Worm (Caenorhabditis elegans): Measurements from ENCODE around the gene K08E4.7.
A peak's percentile ranks its signal among the peaks of the same experiment; 100 is the strongest.

The K08E4.7 gene

DNA sequence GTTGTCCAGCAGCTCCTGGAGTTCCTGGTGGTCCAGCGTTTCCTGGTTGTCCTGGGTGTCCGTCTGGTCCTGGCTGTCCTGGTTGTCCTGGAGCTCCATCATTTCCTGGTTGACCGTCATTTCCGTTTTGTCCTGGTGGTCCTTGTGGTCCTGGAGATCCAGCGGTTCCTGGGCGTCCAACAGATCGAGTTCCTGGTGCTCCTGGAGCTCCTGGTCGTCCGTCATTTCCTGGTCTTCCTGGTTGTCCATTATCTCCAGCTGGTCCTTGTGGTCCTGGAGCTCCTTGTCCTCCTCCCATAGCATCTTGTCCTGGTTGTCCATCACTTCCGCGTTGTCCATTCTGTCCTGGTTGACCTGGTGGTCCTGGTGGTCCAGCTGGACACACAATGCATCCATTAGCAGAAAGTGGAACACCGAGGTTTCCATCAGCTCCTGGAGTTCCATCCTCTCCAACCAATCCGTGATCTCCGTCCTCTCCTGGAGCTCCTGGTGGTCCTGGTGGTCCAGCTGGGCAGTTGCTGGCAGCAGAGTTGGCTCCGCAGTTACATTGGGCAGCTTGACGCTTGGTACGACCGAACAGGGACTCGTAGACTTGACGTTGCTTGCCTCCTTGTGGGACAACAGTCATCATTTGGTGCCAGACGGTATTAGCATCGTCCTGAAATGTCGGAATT is 33.5 kb downstream of the K08E4.7 start:
- TF ChIP-seq ceh-39 (tag; optimal IDR thresholded peaks at IDR 0.05) (no peak), nhr-28 (tag; optimal IDR thresholded peaks at IDR 0.05) (no peak), elt-3 (tag; optimal IDR thresholded peaks at IDR 0.05) (no peak), ceh-83 (GFP tag; optimal IDR thresholded peaks at IDR 0.05) (no peak)

DNA sequence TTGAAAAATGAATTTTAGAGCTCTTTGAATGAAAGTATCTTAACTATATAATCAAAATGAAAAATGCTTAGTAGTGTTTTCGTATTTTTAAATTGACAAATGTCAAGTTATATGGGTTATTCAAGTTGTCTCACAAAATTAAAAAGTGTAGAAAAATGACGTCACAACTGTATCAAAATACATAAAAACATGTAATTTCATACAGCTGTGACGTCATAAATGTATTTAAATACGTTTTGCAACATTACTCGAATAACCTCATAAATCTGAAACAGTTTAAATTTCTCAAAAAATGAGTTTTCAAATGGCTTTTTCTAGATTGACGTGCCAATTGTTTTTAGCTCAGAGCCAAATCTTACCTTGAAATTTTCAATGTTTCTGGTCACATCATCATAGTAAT is 34.1 kb downstream of the K08E4.7 start:
- peak; percentile 98 for TF ChIP-seq zip-8 (tag; optimal IDR thresholded peaks at IDR 0.05)
- no peak for TF ChIP-seq ceh-43 (GFP tag; optimal IDR thresholded peaks at IDR 0.05)
- TF ChIP-seq elt-3 (tag; optimal IDR thresholded peaks at IDR 0.05), result no peak
- no peak for TF ChIP-seq bed-3 (GFP tag; optimal IDR thresholded peaks at IDR 0.05)
- no peak for TF ChIP-seq ceh-83 (GFP tag; optimal IDR thresholded peaks at IDR 0.05)

DNA sequence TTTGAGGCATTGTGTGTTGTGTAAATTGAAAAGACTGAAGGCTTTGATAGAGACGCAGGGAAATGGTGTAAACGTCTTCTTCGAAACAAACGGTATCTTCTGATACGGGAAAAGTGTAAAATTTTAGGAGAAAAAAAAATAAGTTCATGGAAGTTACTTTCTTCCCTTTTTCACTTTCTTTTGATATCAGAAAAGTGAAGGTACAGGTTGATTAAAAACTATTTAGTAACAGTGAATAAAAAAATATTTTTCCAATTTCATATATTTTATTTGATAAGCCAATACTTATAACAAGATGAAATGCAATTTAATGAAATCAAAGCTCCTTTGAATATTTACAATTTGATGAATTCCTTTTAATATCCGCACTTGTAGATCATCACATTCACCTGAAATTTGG is 34.7 kb downstream of the K08E4.7 start, which contains the start of gene col-129:
col-129 (minus strand) TSS at position 101 of the 400 bp plus-strand sequence.
- TF ChIP-seq zip-8 (tag; optimal IDR thresholded peaks at IDR 0.05), result no peak
- TF ChIP-seq ceh-39 (tag; optimal IDR thresholded peaks at IDR 0.05), result no peak
- TF ChIP-seq cnd-1 (tag; optimal IDR thresholded peaks at IDR 0.05), result no peak
- no peak for TF ChIP-seq tbx-8 (GFP tag; optimal IDR thresholded peaks at IDR 0.05)
- no peak for TF ChIP-seq pha-4 (tag; optimal IDR thresholded peaks at IDR 0.05)
- no peak for TF ChIP-seq nhr-237 (tag; optimal IDR thresholded peaks at IDR 0.05)
- no peak for TF ChIP-seq M03D4.4 (tag; optimal IDR thresholded peaks at IDR 0.05)
- TF ChIP-seq ceh-83 (GFP tag; optimal IDR thresholded peaks at IDR 0.05), result no peak
- no peak for TF ChIP-seq nhr-12 (tag; optimal IDR thresholded peaks at IDR 0.05)
- TF ChIP-seq mab-5 (tag; optimal IDR thresholded peaks at IDR 0.05), result no peak

DNA sequence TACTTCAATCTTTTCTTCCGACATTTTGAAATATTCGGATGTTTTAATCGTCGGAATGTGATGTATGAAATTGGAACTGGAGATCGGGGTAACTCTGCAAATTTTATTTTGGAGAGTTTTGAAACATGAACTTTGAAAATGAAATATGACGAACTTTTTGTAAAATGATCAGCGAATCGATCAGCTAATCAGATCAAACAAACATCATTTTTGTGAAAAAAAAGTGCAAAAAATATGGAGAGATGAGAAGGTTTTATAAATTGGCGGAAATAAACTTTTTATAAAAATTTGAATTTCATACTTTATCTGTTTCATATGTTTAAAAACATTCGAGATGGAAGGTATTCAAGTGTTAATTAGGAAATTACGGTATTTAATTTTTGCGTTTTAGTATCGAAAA is 35.9 kb downstream of the K08E4.7 start, which contains the start of gene dlc-2:
dlc-2 (minus strand) TSS at position 101 of the 400 bp plus-strand sequence.
- TF ChIP-seq sptf-1 (tag; optimal IDR thresholded peaks at IDR 0.05) (no peak), ceh-39 (tag; optimal IDR thresholded peaks at IDR 0.05) (no peak), pha-4 (tag; optimal IDR thresholded peaks at IDR 0.05) (no peak), ces-1 (GFP tag; optimal IDR thresholded peaks at IDR 0.05) (no peak), lin-13 (tag; optimal IDR thresholded peaks at IDR 0.05) (no peak), nhr-12 (tag; optimal IDR thresholded peaks at IDR 0.05) (no peak), bed-3 (GFP tag; optimal IDR thresholded peaks at IDR 0.05) (no peak), ceh-43 (GFP tag; optimal IDR thresholded peaks at IDR 0.05) (no peak), zip-8 (tag; optimal IDR thresholded peaks at IDR 0.05) (no peak), nhr-76 (tag; optimal IDR thresholded peaks at IDR 0.05) (no peak), elt-1 (tag; optimal IDR thresholded peaks at IDR 0.05; ENCODE audit: borderline replicate concordance, insufficient read depth) (no peak)

DNA sequence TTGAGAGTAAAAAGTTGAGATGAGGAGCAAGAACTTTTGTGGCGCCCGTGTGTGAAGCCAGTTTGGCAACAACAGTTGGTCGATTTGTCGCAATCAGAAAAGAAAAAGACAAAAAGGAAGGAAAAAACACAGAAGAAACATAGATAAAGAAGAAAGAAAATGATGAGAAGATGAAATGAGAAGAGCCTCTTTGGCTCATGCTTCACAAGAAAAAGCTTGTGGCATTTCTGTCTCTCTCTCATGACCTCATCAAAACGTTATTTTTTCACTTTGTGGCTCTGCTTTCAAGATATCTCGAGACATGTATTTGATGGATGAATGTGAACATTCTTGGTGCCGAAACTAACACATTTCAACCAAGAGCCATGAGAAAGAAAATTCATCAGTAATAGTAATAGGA is 37.5 kb downstream of the K08E4.7 start:
- peak; percentile 43 for TF ChIP-seq unc-120 (tag; optimal IDR thresholded peaks at IDR 0.05; ENCODE audit: poor library complexity, severe bottlenecking)
- TF ChIP-seq mls-2 (tag; optimal IDR thresholded peaks at IDR 0.05), result no peak
- TF ChIP-seq drap-1 (GFP tag; optimal IDR thresholded peaks at IDR 0.05), result no peak
- no peak for TF ChIP-seq cnd-1 (tag; optimal IDR thresholded peaks at IDR 0.05)
- peak; percentile 23 for TF ChIP-seq hlh-1 (tag; optimal IDR thresholded peaks at IDR 0.05)
- no peak for TF ChIP-seq ceh-83 (GFP tag; optimal IDR thresholded peaks at IDR 0.05)
- no peak for TF ChIP-seq bed-3 (GFP tag; optimal IDR thresholded peaks at IDR 0.05)

DNA sequence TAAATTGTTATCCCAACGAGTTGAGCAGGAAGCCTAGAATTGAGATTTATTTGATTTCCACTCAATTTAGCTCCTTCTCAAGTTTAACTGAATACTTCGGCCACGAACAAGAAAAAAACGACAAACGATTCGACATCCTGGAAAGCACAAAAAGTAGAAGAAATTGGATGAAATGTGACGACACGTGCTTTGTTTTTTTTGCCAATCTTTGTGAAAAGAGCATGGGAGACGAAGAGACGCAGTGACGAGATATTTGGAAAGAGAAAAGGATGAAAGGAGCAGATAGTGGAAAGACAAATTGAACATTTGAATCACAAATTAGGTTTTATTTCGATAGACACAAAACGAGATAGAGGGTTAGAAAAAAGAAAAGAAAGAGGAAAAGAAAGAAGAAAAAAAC is 38.9 kb downstream of the K08E4.7 start:
- no peak for TF ChIP-seq ceh-39 (tag; optimal IDR thresholded peaks at IDR 0.05)
- TF ChIP-seq nhr-76 (tag; optimal IDR thresholded peaks at IDR 0.05), result no peak
- TF ChIP-seq ces-1 (GFP tag; optimal IDR thresholded peaks at IDR 0.05), result peak; percentile 72
- TF ChIP-seq snpc-4 (tag; optimal IDR thresholded peaks at IDR 0.05), result no peak

DNA sequence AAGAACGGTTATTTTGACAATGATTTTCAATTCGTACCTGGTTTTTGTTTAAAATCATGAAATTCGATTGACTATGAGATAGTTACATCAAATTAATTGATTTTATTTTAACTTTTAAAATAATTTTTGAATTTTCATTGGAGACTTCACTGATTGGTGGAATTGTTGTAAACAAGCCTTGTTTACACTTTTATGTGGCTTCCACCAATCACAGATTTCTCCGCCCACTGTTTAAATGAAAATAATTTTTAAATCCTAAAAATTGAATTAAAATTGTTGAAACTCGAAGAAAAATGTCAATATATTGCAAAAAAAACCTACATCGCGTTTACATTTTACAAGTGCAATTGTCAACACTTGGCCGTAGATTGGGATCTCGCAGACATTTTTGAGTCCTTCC is 44.9 kb downstream of the K08E4.7 start:
- TF ChIP-seq mab-5 (tag; optimal IDR thresholded peaks at IDR 0.05) (no peak), elt-3 (tag; optimal IDR thresholded peaks at IDR 0.05) (no peak), nhr-76 (tag; optimal IDR thresholded peaks at IDR 0.05) (no peak), drap-1 (GFP tag; optimal IDR thresholded peaks at IDR 0.05) (no peak), nhr-12 (tag; optimal IDR thresholded peaks at IDR 0.05) (no peak)

DNA sequence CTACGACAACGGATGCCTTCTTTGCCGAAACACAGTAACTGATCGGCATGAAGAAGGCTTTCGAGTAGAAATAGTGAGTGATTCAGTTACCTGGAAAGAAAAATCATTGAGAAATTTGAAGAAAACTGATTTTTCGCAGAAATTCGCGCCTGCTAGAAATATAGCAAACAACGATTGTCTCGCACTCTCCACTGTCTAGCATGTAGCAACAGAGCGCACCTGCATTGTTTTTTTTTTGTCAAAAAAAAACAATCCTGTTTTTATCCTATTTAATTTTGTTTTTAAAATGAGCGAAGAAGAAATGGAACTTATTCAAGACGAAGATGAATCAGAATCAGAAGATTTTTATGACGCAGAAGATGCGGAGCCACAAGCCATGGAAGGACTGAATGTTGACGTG is 45.5 kb downstream of the K08E4.7 start, which contains the start of the genes ddb-1 and M18.6:
ddb-1 (minus strand) TSS at position 90 of the 400 bp plus-strand sequence.
M18.6 (plus strand) TSS at position 235 of the 400 bp plus-strand sequence.
- no peak for TF ChIP-seq hlh-1 (tag; optimal IDR thresholded peaks at IDR 0.05)
- TF ChIP-seq zip-8 (tag; optimal IDR thresholded peaks at IDR 0.05), result no peak
- TF ChIP-seq unc-62 (GFP tag; optimal IDR thresholded peaks at IDR 0.05), result no peak
- no peak for TF ChIP-seq unc-120 (tag; optimal IDR thresholded peaks at IDR 0.05; ENCODE audit: poor library complexity, severe bottlenecking)
- no peak for TF ChIP-seq lin-13 (tag; optimal IDR thresholded peaks at IDR 0.05)
- TF ChIP-seq mls-2 (tag; optimal IDR thresholded peaks at IDR 0.05), result no peak
- no peak for TF ChIP-seq elt-3 (tag; optimal IDR thresholded peaks at IDR 0.05)
- no peak for TF ChIP-seq nhr-12 (tag; optimal IDR thresholded peaks at IDR 0.05)
- TF ChIP-seq pha-4 (tag; optimal IDR thresholded peaks at IDR 0.05), result peak; percentile 44
- TF ChIP-seq mep-1 (tag; optimal IDR thresholded peaks at IDR 0.05), result peak; percentile 40
- no peak for TF ChIP-seq ztf-11 (tag; optimal IDR thresholded peaks at IDR 0.05)
- TF ChIP-seq blmp-1 (tag; optimal IDR thresholded peaks at IDR 0.05), result no peak
- no peak for TF ChIP-seq mab-5 (tag; optimal IDR thresholded peaks at IDR 0.05)
- TF ChIP-seq lsy-2 (tag; optimal IDR thresholded peaks at IDR 0.05), result peak; percentile 43
- no peak for TF ChIP-seq cnd-1 (tag; optimal IDR thresholded peaks at IDR 0.05)
- no peak for TF ChIP-seq elt-1 (tag; optimal IDR thresholded peaks at IDR 0.05; ENCODE audit: borderline replicate concordance, insufficient read depth)
- no peak for TF ChIP-seq tbx-8 (GFP tag; optimal IDR thresholded peaks at IDR 0.05)
- peak; percentile 24 for TF ChIP-seq ces-1 (GFP tag; optimal IDR thresholded peaks at IDR 0.05)
- TF ChIP-seq bed-3 (GFP tag; optimal IDR thresholded peaks at IDR 0.05), result no peak
- no peak for TF ChIP-seq sptf-1 (tag; optimal IDR thresholded peaks at IDR 0.05)
- no peak for TF ChIP-seq snpc-4 (tag; optimal IDR thresholded peaks at IDR 0.05)
- no peak for TF ChIP-seq drap-1 (GFP tag; optimal IDR thresholded peaks at IDR 0.05)
- TF ChIP-seq ceh-83 (GFP tag; optimal IDR thresholded peaks at IDR 0.05), result no peak
- TF ChIP-seq lin-32 (GFP tag; optimal IDR thresholded peaks at IDR 0.05), result no peak
- no peak for TF ChIP-seq nhr-237 (tag; optimal IDR thresholded peaks at IDR 0.05)
